Fruit fly (Drosophila melanogaster): ENCODE data around the gene tara.

The tara gene

DNA sequence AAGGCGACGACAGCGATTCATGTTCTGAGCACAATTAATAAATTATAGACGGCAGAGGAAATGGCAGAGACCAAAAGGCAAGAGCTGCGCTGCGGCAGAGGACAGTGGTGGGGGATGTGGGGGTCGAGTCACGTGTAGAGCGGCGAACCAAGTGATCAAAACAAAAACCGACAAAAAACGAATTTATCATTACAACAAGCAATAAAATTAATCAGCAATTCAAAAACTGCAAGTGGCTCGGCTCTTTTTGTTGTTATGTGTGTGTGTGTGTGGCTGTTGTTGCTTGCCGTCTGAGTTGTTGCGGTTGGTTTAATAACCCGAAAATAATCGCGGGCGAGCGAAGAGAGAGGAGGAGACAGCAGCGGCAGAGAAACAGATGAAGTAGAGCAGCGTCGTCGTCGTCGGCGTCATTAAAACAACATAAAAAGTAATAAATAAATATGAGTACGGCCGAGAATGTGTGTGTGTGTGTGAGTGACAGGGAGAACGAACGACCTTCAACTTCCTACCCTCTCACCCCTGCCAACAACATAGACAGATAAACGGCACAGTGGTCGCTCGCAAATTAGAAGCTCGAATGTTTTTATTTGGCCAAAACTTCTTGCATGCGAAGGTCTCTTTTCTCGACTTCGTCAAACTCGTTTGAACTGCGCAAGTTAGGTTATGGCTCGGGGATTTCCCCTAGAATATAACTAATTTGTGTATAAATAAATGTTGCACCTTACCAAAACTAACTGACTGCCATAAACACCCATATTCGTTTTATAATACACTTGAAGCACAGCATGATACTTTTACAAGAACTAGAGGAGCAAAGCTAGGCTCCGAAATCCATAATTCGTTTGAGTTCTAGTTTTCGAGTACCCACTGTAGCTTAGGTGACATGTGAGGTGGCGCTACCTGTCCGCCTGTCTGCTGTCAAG, 6.2 kb downstream of the tara start (continued):
- TF ChIP-seq emc (GFP tag; optimal IDR thresholded peaks at IDR 0.05) = peak; percentile 8
- no peak for TF ChIP-seq CG9215 (GFP tag; IDR thresholded peaks at IDR 0.05)
- peak; percentile 60 for TF ChIP-seq shn (GFP tag; optimal IDR thresholded peaks at IDR 0.05)
- no peak for TF ChIP-seq chinmo (GFP tag; IDR thresholded peaks at IDR 0.05; ENCODE audit: partially characterized antibody)
- TF ChIP-seq scrt (GFP tag; optimal IDR thresholded peaks at IDR 0.05) = peak; percentile 39
- TF ChIP-seq Ets65A (GFP tag) = peak; percentile 94
- no peak for TF ChIP-seq sisA (GFP tag; IDR thresholded peaks at IDR 0.05)
- TF ChIP-seq gsb (GFP tag; IDR thresholded peaks at IDR 0.05) = no peak
- peak; percentile 40 for TF ChIP-seq CG18764 (GFP tag; optimal IDR thresholded peaks at IDR 0.05)
- no peak for TF ChIP-seq zfh1 (GFP tag; IDR thresholded peaks at IDR 0.05)
- TF ChIP-seq CG8281 (tag; optimal IDR thresholded peaks at IDR 0.05) = peak; percentile 43
- no peak for TF ChIP-seq cad (GFP tag; optimal IDR thresholded peaks at IDR 0.05)
- TF ChIP-seq jigr1 (GFP tag; IDR thresholded peaks at IDR 0.05) = no peak
- no peak for TF ChIP-seq ranshi (GFP tag; IDR thresholded peaks at IDR 0.05)
- TF ChIP-seq bowl (GFP tag; IDR thresholded peaks at IDR 0.05) = no peak
- peak; percentile 47 for TF ChIP-seq kah (GFP tag; optimal IDR thresholded peaks at IDR 0.05)
- no peak for TF ChIP-seq CG17361 (GFP tag; IDR thresholded peaks at IDR 0.05)
- TF ChIP-seq CG7786 (GFP tag; optimal IDR thresholded peaks at IDR 0.05) = peak; percentile 77
- no peak for TF ChIP-seq rib (GFP tag; IDR thresholded peaks at IDR 0.05)
- peak; percentile 63 for TF ChIP-seq CG10543 (GFP tag; optimal IDR thresholded peaks at IDR 0.05)
- TF ChIP-seq CG11456 (GFP tag; IDR thresholded peaks at IDR 0.05) = no peak
- TF ChIP-seq CG10209 (GFP tag; optimal IDR thresholded peaks at IDR 0.05) = peak; percentile 84
- peak; percentile 81 for TF ChIP-seq CG18599 (GFP tag; optimal IDR thresholded peaks at IDR 0.05)
- TF ChIP-seq zen2 (GFP tag; IDR thresholded peaks at IDR 0.05; ENCODE audit: partially characterized antibody) = no peak
- TF ChIP-seq CG3726 (GFP tag; IDR thresholded peaks at IDR 0.05) = no peak
- no peak for TF ChIP-seq ro (GFP tag; IDR thresholded peaks at IDR 0.05)
- TF ChIP-seq seq (GFP tag; IDR thresholded peaks at IDR 0.05) = no peak
- no peak for TF ChIP-seq CG14050 (GFP tag; IDR thresholded peaks at IDR 0.05)
- TF ChIP-seq MESR4 (GFP tag; optimal IDR thresholded peaks at IDR 0.05) = no peak
- TF ChIP-seq ssp (GFP tag; IDR thresholded peaks at IDR 0.05) = no peak
- TF ChIP-seq CG1529 (GFP tag; optimal IDR thresholded peaks at IDR 0.05) = peak; percentile 70
- TF ChIP-seq HLHmδ (GFP tag; optimal IDR thresholded peaks at IDR 0.05) = no peak
- no peak for TF ChIP-seq Ptx1 (GFP tag; IDR thresholded peaks at IDR 0.05)
- TF ChIP-seq E2f2 (GFP tag; IDR thresholded peaks at IDR 0.05) = no peak
- TF ChIP-seq HHEX (GFP tag; optimal IDR thresholded peaks at IDR 0.05) = peak; percentile 73
- peak; percentile 50 for TF ChIP-seq CG15696 (tag; optimal IDR thresholded peaks at IDR 0.05)
- no peak for TF ChIP-seq vvl (GFP tag; IDR thresholded peaks at IDR 0.05)
- TF ChIP-seq CG6689 (GFP tag; IDR thresholded peaks at IDR 0.05) = no peak
- TF ChIP-seq Xrp1 (GFP tag; IDR thresholded peaks at IDR 0.05) = no peak
- no peak for TF ChIP-seq CG7928 (GFP tag; optimal IDR thresholded peaks at IDR 0.05)
- peak; percentile 65 for TF ChIP-seq en (GFP tag; optimal IDR thresholded peaks at IDR 0.05)
- peak; percentile 68 for TF ChIP-seq CG10147 (GFP tag; optimal IDR thresholded peaks at IDR 0.05)
- peak; percentile 5 for TF ChIP-seq CG9797 (GFP tag; optimal IDR thresholded peaks at IDR 0.05)
- peak; percentile 37 for TF ChIP-seq Ets97D (GFP tag; optimal IDR thresholded peaks at IDR 0.05)
- TF ChIP-seq Dad (GFP tag; optimal IDR thresholded peaks at IDR 0.05) = peak; percentile 9
- TF ChIP-seq CG12769 (tag; optimal IDR thresholded peaks at IDR 0.05) = peak; percentile 39
- peak; percentile 34 for TF ChIP-seq CG33213 (GFP tag; optimal IDR thresholded peaks at IDR 0.05)
- TF ChIP-seq CG3407 (GFP tag; optimal IDR thresholded peaks at IDR 0.05) = peak; percentile 38
- no peak for TF ChIP-seq Nf-YA (GFP tag; IDR thresholded peaks at IDR 0.05)
- TF ChIP-seq ap (GFP tag; IDR thresholded peaks at IDR 0.05) = no peak
